Fruit fly (Drosophila melanogaster): Measurements from ENCODE around the gene osa.

DNA sequence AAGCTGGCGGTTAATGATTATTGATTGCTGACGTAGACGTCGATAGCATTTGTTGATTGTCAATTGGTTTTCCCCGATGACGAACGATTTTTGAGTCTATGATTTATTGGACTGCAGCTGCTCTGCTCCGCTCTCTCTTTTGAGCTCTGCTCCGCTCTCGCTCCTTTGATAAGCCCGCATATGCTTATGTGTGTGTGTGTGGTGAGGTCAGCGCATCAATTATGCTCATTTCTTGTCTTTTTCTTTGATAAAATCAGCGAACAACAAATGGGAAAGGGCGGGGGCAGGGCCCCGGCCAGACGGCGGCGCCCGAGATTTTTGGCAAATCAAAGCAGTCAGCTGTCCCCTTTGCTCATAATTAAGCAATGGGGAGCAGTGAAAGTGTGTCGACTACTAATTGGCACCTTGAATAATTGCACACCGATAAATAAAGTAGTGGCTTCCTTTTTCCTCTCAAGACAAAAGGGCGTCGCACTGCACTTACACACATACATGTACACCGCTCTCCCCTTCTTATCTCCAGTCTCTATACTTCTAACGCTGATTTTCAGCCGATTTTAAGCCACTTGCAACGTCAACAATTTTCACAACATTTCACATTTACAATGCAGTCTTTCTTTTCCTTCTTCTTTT is 36.4 kb downstream of the osa start:
- TF ChIP-seq CTCF (optimal IDR thresholded peaks at IDR 0.05): no peak
- TF ChIP-seq CG8478 (optimal IDR thresholded peaks at IDR 0.05): no peak
